Worm (Caenorhabditis elegans) whole organism, mixed stage, embryonic: ENCODE data around the gene tsp-3.
A peak's percentile ranks its signal among the peaks of the same experiment; 100 is the strongest.

Experiments used
- M03D4.4 ChIP-seq: sonication (generic microtip); optimal IDR thresholded peaks from 2 replicates; lab custom pipeline; 2017; ENCODE audit warnings: mild to moderate bottlenecking, missing genetic modification characterization, missing compliant biosample characterization
- bed-3 ChIP-seq: fragments of 200-800 bp; sonication (Bioruptor generic); optimal IDR thresholded peaks from 3 replicates; lab custom pipeline; 2018; ENCODE audit warnings: mild to moderate bottlenecking, missing genetic modification characterization, moderate library complexity, missing compliant biosample characterization
- blmp-1 ChIP-seq: fragments of 150-350 bp; optimal IDR thresholded peaks from 2 replicates; lab custom pipeline; 2014; ENCODE audit warnings: missing biosample characterization, missing genetic modification characterization
- ceh-39 ChIP-seq: fragments of 150-350 bp; optimal IDR thresholded peaks from 2 replicates; lab custom pipeline; 2014; ENCODE audit warnings: missing biosample characterization, missing genetic modification characterization
- ceh-43 ChIP-seq: fragments of 200-800 bp; sonication (Bioruptor generic); optimal IDR thresholded peaks from 2 replicates; lab custom pipeline; 2018; ENCODE audit warnings: mild to moderate bottlenecking, missing genetic modification characterization, moderate library complexity, missing compliant biosample characterization
- ceh-83 ChIP-seq: fragments of 200-800 bp; sonication (Bioruptor generic); optimal IDR thresholded peaks from 2 replicates; lab custom pipeline; 2018; ENCODE audit warnings: mild to moderate bottlenecking, missing genetic modification characterization, missing compliant biosample characterization
- ces-1 ChIP-seq: fragments of 150-350 bp; optimal IDR thresholded peaks from 2 replicates; lab custom pipeline; 2014; ENCODE audit warnings: missing biosample characterization, missing genetic modification reagents, missing genetic modification characterization
- cnd-1 ChIP-seq: fragments of 200-800 bp; sonication (Bioruptor generic); optimal IDR thresholded peaks from 2 replicates; lab custom pipeline; 2018; ENCODE audit warnings: mild to moderate bottlenecking, missing genetic modification characterization, missing compliant biosample characterization
- drap-1 ChIP-seq: fragments of 200-800 bp; sonication (Bioruptor generic); optimal IDR thresholded peaks from 3 replicates; lab custom pipeline; 2018; ENCODE audit warnings: mild to moderate bottlenecking, missing genetic modification characterization, missing compliant biosample characterization
- elt-1 ChIP-seq: sonication (generic microtip); optimal IDR thresholded peaks from 2 replicates; lab custom pipeline; 2017; ENCODE audit warnings: missing genetic modification characterization, mild to moderate bottlenecking, missing compliant biosample characterization, antibody characterized with exemption, moderate library complexity, borderline replicate concordance; ENCODE audit not compliant: insufficient read depth
- elt-3 ChIP-seq: fragments of 150-350 bp; optimal IDR thresholded peaks from 2 replicates; lab custom pipeline; 2014; ENCODE audit warnings: missing biosample characterization, missing genetic modification characterization
- flh-1 ChIP-seq: fragments of 200-800 bp; sonication (Bioruptor generic); optimal IDR thresholded peaks from 2 replicates; lab custom pipeline; 2018; ENCODE audit warnings: mild to moderate bottlenecking, missing genetic modification characterization, moderate library complexity, missing compliant biosample characterization
- ham-2 ChIP-seq: fragments of 200-800 bp; sonication (Bioruptor generic); optimal IDR thresholded peaks from 2 replicates; lab custom pipeline; 2018; ENCODE audit warnings: mild to moderate bottlenecking, missing genetic modification characterization, missing compliant biosample characterization
- hlh-1 ChIP-seq: fragments of 150-350 bp; optimal IDR thresholded peaks from 2 replicates; lab custom pipeline; 2014; ENCODE audit warnings: missing biosample characterization, missing genetic modification reagents, missing genetic modification characterization
- lin-13 ChIP-seq: fragments of 150-350 bp; optimal IDR thresholded peaks from 2 replicates; lab custom pipeline; 2014; ENCODE audit warnings: missing biosample characterization, missing genetic modification characterization
- lin-32 ChIP-seq: fragments of 200-800 bp; sonication (Bioruptor generic); optimal IDR thresholded peaks from 2 replicates; lab custom pipeline; 2018; ENCODE audit warnings: mild to moderate bottlenecking, missing genetic modification characterization, missing compliant biosample characterization
- lsy-2 ChIP-seq: fragments of 150-350 bp; optimal IDR thresholded peaks from 2 replicates; lab custom pipeline; 2014; ENCODE audit warnings: missing biosample characterization, missing genetic modification characterization
- mab-5 ChIP-seq: fragments of 150-350 bp; optimal IDR thresholded peaks from 2 replicates; lab custom pipeline; 2014; ENCODE audit warnings: missing biosample characterization, missing genetic modification characterization
- mep-1 ChIP-seq: fragments of 150-350 bp; optimal IDR thresholded peaks from 2 replicates; lab custom pipeline; 2017; ENCODE audit warnings: missing biosample characterization, missing genetic modification reagents, missing genetic modification characterization, inconsistent platforms
- mls-2 ChIP-seq: sonication (generic microtip); optimal IDR thresholded peaks from 2 replicates; lab custom pipeline; 2016; ENCODE audit warnings: mild to moderate bottlenecking, missing genetic modification characterization, moderate library complexity, missing compliant biosample characterization
- nhr-12 ChIP-seq: fragments of 150-350 bp; optimal IDR thresholded peaks from 2 replicates; lab custom pipeline; 2014; ENCODE audit warnings: missing biosample characterization, missing genetic modification characterization
- nhr-2 ChIP-seq: fragments of 150-350 bp; optimal IDR thresholded peaks from 2 replicates; lab custom pipeline; 2014; ENCODE audit warnings: missing biosample characterization, missing genetic modification characterization
- nhr-237 ChIP-seq: fragments of 150-350 bp; optimal IDR thresholded peaks from 2 replicates; lab custom pipeline; 2014; ENCODE audit warnings: missing biosample characterization, missing genetic modification characterization
- nhr-28 ChIP-seq: fragments of 150-350 bp; optimal IDR thresholded peaks from 2 replicates; lab custom pipeline; 2014; ENCODE audit warnings: missing biosample characterization, missing genetic modification characterization
- nhr-76 ChIP-seq: sonication (generic microtip); optimal IDR thresholded peaks from 2 replicates; lab custom pipeline; 2017; ENCODE audit warnings: missing biosample characterization, missing genetic modification characterization
- pha-4 ChIP-seq: fragments of 150-350 bp; optimal IDR thresholded peaks from 2 replicates; lab custom pipeline; 2018; ENCODE audit warnings: missing biosample characterization, missing genetic modification reagents, missing genetic modification characterization
- sem-2 ChIP-seq: fragments of 200-800 bp; sonication (Bioruptor generic); optimal IDR thresholded peaks from 2 replicates; lab custom pipeline; 2018; ENCODE audit warnings: mild to moderate bottlenecking, missing genetic modification characterization, missing compliant biosample characterization
- snpc-4 ChIP-seq: fragments of 150-350 bp; optimal IDR thresholded peaks from 2 replicates; lab custom pipeline; 2014; ENCODE audit warnings: missing biosample characterization, missing genetic modification characterization
- sptf-1 ChIP-seq: sonication (generic microtip); optimal IDR thresholded peaks from 2 replicates; lab custom pipeline; 2017; ENCODE audit warnings: mild to moderate bottlenecking, missing genetic modification characterization, moderate library complexity, missing compliant biosample characterization
- tbx-8 ChIP-seq: fragments of 200-800 bp; sonication (Bioruptor generic); optimal IDR thresholded peaks from 2 replicates; lab custom pipeline; 2018; ENCODE audit warnings: mild to moderate bottlenecking, missing genetic modification characterization, moderate library complexity, missing compliant biosample characterization
- unc-120 ChIP-seq: sonication (generic microtip); optimal IDR thresholded peaks from 2 replicates; lab custom pipeline; 2017; ENCODE audit warnings: missing genetic modification characterization, missing compliant biosample characterization; ENCODE audit not compliant: poor library complexity, severe bottlenecking
- unc-39 ChIP-seq: fragments of 150-350 bp; optimal IDR thresholded peaks from 2 replicates; lab custom pipeline; 2014; ENCODE audit warnings: missing biosample characterization, missing genetic modification characterization
- unc-62 ChIP-seq: fragments of 150-350 bp; optimal IDR thresholded peaks from 2 replicates; lab custom pipeline; 2014; ENCODE audit warnings: missing biosample characterization, missing genetic modification reagents, missing genetic modification characterization
- zip-8 ChIP-seq: fragments of 150-350 bp; optimal IDR thresholded peaks from 2 replicates; lab custom pipeline; 2014; ENCODE audit warnings: missing biosample characterization, missing genetic modification characterization
- ztf-11 ChIP-seq: fragments of 150-350 bp; optimal IDR thresholded peaks from 2 replicates; lab custom pipeline; 2014; ENCODE audit warnings: missing biosample characterization, missing genetic modification characterization

The tsp-3 gene

DNA sequence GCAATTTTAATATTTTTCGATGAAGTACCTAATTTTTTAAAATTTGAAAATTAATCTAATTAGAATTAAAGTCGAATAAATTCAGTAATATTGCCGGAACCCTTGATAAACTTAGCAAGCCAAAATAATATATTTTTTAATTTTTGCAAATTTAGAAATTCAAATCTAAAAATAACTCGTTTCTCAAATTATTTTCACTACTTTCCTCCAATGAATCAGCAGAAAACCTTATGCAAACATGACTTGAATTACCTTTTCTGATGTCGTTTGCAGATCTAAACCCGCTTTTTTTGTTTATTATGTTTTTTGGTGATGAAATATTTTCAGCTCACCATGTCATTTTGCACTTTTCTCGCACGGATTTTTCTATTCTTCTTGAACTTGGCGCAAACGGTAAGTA lies at the start of gene tsp-3:
Gene tsp-3, plus strand, starts transcription at position 301 of the 400 bp plus-strand sequence.
- TF ChIP-seq lin-13, result no peak
- TF ChIP-seq unc-39 (tag; lab: Kevin White, UChicago), result no peak
- no peak for TF ChIP-seq pha-4 (tag; lab: Kevin White, UChicago)
- no peak for TF ChIP-seq mls-2 (tag; lab: Kevin White, UChicago)
- TF ChIP-seq ztf-11 (tag; lab: Kevin White, UChicago), result no peak
- no peak for TF ChIP-seq lsy-2
- no peak for TF ChIP-seq nhr-28 (tag; lab: Kevin White, UChicago)
- no peak for TF ChIP-seq elt-3 (tag; lab: Kevin White, UChicago)
- no peak for TF ChIP-seq hlh-1
- no peak for TF ChIP-seq flh-1
- no peak for TF ChIP-seq nhr-237 (tag; lab: Kevin White, UChicago)
- no peak for TF ChIP-seq nhr-2 (tag; lab: Kevin White, UChicago)
- TF ChIP-seq mab-5 (tag; lab: Kevin White, UChicago), result no peak
- TF ChIP-seq drap-1 (GFP tag; lab: Kevin White, UChicago), result no peak
- TF ChIP-seq lin-32 (GFP tag; lab: Kevin White, UChicago), result no peak
- no peak for TF ChIP-seq bed-3 (GFP tag; lab: Kevin White, UChicago)
- no peak for TF ChIP-seq tbx-8

DNA sequence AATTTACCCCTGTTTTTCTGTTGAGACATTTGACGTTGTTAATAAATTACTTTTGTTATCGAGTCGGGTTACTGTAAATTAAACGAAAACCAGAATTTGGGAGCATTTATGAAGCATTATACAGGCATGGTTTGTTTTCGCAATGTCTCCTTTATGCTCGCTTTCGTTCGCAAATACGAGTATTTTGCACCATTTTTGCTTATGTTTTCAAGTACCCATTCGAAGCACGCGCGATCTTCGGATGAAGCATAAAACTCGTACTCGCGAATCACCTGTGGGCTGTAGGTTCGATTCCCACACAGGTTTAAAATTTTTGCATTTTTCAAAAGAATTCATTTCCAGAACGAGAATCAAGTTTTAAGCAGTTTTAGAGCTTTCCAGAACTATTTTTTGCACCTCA lies 47.6 kb upstream of the tsp-3 start:
- TF ChIP-seq cnd-1 (tag; lab: Kevin White, UChicago), result no peak
- no peak for TF ChIP-seq nhr-2 (tag; lab: Kevin White, UChicago)
- no peak for TF ChIP-seq nhr-12 (tag; lab: Kevin White, UChicago)
- no peak for TF ChIP-seq unc-62
- TF ChIP-seq sptf-1 (tag; lab: Kevin White, UChicago), result no peak
- TF ChIP-seq nhr-237 (tag; lab: Kevin White, UChicago), result no peak
- TF ChIP-seq blmp-1 (tag; lab: Kevin White, UChicago), result no peak
- no peak for TF ChIP-seq unc-120 (tag; lab: Kevin White, UChicago)
- no peak for TF ChIP-seq elt-3 (tag; lab: Kevin White, UChicago)
- no peak for TF ChIP-seq lin-13
- TF ChIP-seq tbx-8, result no peak
- no peak for TF ChIP-seq ces-1 (GFP tag; lab: Kevin White, UChicago)
- TF ChIP-seq sem-2 (GFP tag; lab: Kevin White, UChicago), result no peak
- no peak for TF ChIP-seq unc-39 (tag; lab: Kevin White, UChicago)
- no peak for TF ChIP-seq mls-2 (tag; lab: Kevin White, UChicago)
- no peak for TF ChIP-seq lsy-2
- no peak for TF ChIP-seq hlh-1
- TF ChIP-seq ceh-83 (GFP tag; lab: Kevin White, UChicago), result no peak
- TF ChIP-seq pha-4 (tag; lab: Kevin White, UChicago), result no peak

DNA sequence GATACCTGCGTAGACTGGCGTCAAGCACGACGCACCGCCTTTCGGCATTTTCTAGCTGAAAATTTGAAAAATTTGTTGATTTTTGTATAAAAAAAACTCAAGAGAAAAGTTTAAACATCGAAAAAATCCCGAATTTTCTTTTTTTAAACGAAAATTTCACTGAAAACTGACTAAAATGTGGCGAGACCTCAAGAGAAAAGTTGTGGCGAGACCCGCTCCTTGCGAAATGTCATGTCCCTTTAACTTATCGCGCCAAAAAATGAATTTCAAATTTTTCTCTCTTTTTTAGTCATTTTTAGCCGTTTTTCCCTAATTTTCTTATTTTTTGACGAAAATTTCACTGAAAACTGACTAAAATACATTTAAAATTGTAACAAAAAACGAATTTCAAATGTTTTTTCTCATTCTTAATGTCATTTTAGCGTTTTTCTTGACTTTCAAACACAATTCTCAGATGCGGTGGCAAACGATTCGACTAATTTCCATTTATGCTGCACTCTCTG lies 43.0 kb upstream of the tsp-3 start, which contains the start of the genes snpc-1.2 and Y39E4B.5:
Gene snpc-1.2, minus strand, starts transcription at position 78 of the 503 bp plus-strand sequence.
Gene Y39E4B.5, plus strand, starts transcription at position 453 of the 503 bp plus-strand sequence.
- TF ChIP-seq nhr-2 (tag; lab: Kevin White, UChicago) (no peak), mep-1 (tag; lab: Kevin White, UChicago) (peak; percentile 55), sem-2 (GFP tag; lab: Kevin White, UChicago) (no peak)

DNA sequence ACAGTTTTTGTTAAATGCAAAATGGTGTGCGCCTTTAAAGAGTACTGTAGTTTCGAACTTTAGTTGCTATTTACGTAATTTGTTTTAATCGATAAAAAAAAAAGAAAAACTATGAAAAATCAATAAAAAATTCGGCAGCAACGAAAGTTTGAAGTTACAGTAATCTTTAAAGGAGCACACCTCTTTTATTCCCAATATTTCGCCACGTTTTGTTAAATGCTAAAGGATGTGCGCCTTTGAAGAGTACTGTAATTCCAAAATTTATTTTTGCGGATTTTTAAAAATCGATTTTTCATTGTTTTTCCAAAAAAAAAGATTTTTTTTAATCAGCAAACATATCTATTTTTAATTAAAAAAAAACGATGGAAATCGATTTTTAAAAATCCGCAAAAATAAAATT lies 38.8 kb upstream of the tsp-3 start:
- TF ChIP-seq nhr-76, result no peak
- no peak for TF ChIP-seq zip-8 (tag; lab: Kevin White, UChicago)
- TF ChIP-seq mls-2 (tag; lab: Kevin White, UChicago), result no peak
- TF ChIP-seq nhr-12 (tag; lab: Kevin White, UChicago), result no peak
- no peak for TF ChIP-seq nhr-237 (tag; lab: Kevin White, UChicago)
- no peak for TF ChIP-seq tbx-8
- TF ChIP-seq flh-1, result no peak
- no peak for TF ChIP-seq drap-1 (GFP tag; lab: Kevin White, UChicago)
- no peak for TF ChIP-seq ceh-83 (GFP tag; lab: Kevin White, UChicago)
- TF ChIP-seq bed-3 (GFP tag; lab: Kevin White, UChicago), result no peak
- TF ChIP-seq ces-1 (GFP tag; lab: Kevin White, UChicago), result no peak

DNA sequence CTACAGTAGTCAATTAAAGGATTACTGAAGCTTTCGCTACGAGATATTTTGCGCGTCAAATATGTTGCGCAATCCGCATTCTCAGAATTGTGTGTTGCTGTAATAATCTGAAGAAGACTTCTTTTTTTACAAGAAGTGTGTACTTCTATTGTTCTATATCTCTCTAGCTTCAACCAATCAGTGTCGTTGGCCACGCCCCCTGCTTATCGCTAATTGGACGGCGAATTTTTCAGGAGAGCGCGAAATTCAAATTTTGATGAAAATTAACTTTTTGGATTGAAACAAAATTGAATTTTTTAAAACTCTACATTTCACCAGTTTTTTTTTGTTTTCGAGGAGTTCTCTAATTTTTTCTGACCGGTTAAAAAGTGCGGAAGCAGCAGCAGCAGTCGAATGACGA lies 35.6 kb upstream of the tsp-3 start:
- TF ChIP-seq zip-8 (tag; lab: Kevin White, UChicago), result peak; percentile 50
- TF ChIP-seq lsy-2, result no peak

DNA sequence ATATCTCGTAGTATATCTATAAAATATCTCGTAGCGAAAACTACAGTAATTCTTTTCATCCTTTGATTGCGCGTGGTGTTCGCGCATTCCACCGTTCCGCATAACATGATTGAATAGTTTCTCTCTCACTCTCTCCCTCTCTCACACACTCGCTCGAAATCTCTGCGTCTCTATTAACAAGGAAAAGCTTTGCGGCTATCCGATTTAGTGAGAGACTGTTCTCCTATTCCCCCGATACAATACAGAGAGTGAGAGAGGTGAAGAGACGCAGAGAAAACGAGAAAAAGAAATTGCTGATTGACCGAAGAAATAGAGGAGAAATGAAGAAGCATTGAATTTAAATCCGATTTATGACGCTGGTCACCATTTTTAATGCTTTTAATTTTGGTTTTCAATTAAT lies 30.5 kb upstream of the tsp-3 start:
- TF ChIP-seq M03D4.4 (tag; lab: Kevin White, UChicago) (no peak), hlh-1 (no peak), elt-1 (no peak), drap-1 (GFP tag; lab: Kevin White, UChicago) (no peak), lin-13 (peak; percentile 26), lin-32 (GFP tag; lab: Kevin White, UChicago) (no peak), bed-3 (GFP tag; lab: Kevin White, UChicago) (no peak), sem-2 (GFP tag; lab: Kevin White, UChicago) (no peak), zip-8 (tag; lab: Kevin White, UChicago) (no peak), ztf-11 (tag; lab: Kevin White, UChicago) (no peak), ham-2 (GFP tag; lab: Kevin White, UChicago) (peak; percentile 99), nhr-76 (no peak), nhr-12 (tag; lab: Kevin White, UChicago) (no peak), nhr-2 (tag; lab: Kevin White, UChicago) (no peak), flh-1 (no peak), blmp-1 (tag; lab: Kevin White, UChicago) (peak; percentile 49), elt-3 (tag; lab: Kevin White, UChicago) (no peak), nhr-28 (tag; lab: Kevin White, UChicago) (no peak), snpc-4 (tag; lab: Kevin White, UChicago) (no peak), lsy-2 (peak; percentile 69), ceh-43 (GFP tag; lab: Kevin White, UChicago) (no peak), ceh-39 (tag; lab: Kevin White, UChicago) (no peak), cnd-1 (tag; lab: Kevin White, UChicago) (no peak), nhr-237 (tag; lab: Kevin White, UChicago) (peak; percentile 64), sptf-1 (tag; lab: Kevin White, UChicago) (no peak)
